Worm (Caenorhabditis elegans) whole organism, L1 larva: ENCODE results near the gene gtf-2E1.

Experiments
- nhr-11 ChIP-seq: fragments of 150-350 bp; optimal IDR thresholded peaks from 2 replicates; lab custom pipeline; 2014; ENCODE audit warnings: missing biosample characterization, missing genetic modification characterization
- nhr-237 ChIP-seq: fragments of 150-350 bp; optimal IDR thresholded peaks from 2 replicates; lab custom pipeline; 2014; ENCODE audit warnings: missing biosample characterization, missing genetic modification characterization

DNA sequence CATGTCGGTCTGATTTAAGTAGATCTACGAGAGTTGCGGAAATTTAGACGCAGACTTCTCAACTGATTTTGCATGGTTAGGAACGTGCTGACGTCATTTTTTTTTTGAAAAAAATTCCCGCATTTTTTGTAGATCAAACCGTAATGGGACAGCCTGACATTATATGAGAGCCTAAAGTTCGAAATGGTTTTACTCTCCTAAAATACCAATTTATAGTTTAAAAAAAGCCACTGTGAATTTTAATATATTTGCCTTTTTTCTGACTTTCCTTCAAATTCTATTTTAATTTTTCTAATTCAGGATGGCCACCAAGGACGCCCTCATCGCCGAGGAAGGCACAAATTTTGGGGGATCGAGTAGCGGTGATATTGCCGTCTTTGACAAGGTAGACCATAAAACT lies 13.9 kb downstream of the gtf-2E1 start, which contains the start of gene atgp-1:
- no peak for TF ChIP-seq nhr-11 (tag; lab: Kevin White, UChicago)
- TF ChIP-seq nhr-237 (tag; lab: Kevin White, UChicago) = no peak
